Worm (Caenorhabditis elegans): Measurements from ENCODE around the gene best-9.

The best-9 gene

ce11 chrIV:6542962-6543361 is 17.6 kb upstream of the best-9 start:
- TF ChIP-seq nhr-47 (tag; optimal IDR thresholded peaks at IDR 0.05) (peak; percentile 46), ama-1 (optimal IDR thresholded peaks at IDR 0.05) (no peak), zip-4 (GFP tag; optimal IDR thresholded peaks at IDR 0.05) (no peak), C04F5.9 (tag; optimal IDR thresholded peaks at IDR 0.05) (no peak), sox-4 (tag; optimal IDR thresholded peaks at IDR 0.05) (no peak), nhr-77 (tag; optimal IDR thresholded peaks at IDR 0.05) (no peak), grh-1 (GFP tag; IDR thresholded peaks at IDR 0.05) (no peak), mab-9 (GFP tag; IDR thresholded peaks at IDR 0.05) (0 out of 2 replicates have a peak, but pooled peaks have one; percentile 25), unc-30 (tag; optimal IDR thresholded peaks at IDR 0.05) (no peak), efl-1 (optimal IDR thresholded peaks at IDR 0.05) (peak in 1 of 2 experiments; percentile 12), efl-1 (GFP tag; optimal IDR thresholded peaks at IDR 0.05 in 1 of 2) (no peak), vab-15 (tag; optimal IDR thresholded peaks at IDR 0.05) (no peak), snpc-4 (tag; optimal IDR thresholded peaks at IDR 0.05) (no peak), lin-14 (GFP tag; optimal IDR thresholded peaks at IDR 0.05) (peak; percentile 67), aha-1 (tag; optimal IDR thresholded peaks at IDR 0.05) (no peak), dpl-1 (GFP tag; optimal IDR thresholded peaks at IDR 0.05) (no peak), ceh-8 (GFP tag; optimal IDR thresholded peaks at IDR 0.05) (no peak), mep-1 (tag; optimal IDR thresholded peaks at IDR 0.05) (peak; percentile 6), snu-23 (GFP tag; optimal IDR thresholded peaks at IDR 0.05) (no peak), alr-1 (tag; optimal IDR thresholded peaks at IDR 0.05; ENCODE audit: borderline replicate concordance) (no peak), ets-5 (GFP tag; IDR thresholded peaks at IDR 0.05) (no peak), ceh-88 (GFP tag; IDR thresholded peaks at IDR 0.05) (no peak), nhr-84 (tag; optimal IDR thresholded peaks at IDR 0.05) (no peak), nhr-20 (tag; optimal IDR thresholded peaks at IDR 0.05) (no peak), lin-13 (GFP tag; optimal IDR thresholded peaks at IDR 0.05) (no peak), fkh-10 (GFP tag; optimal IDR thresholded peaks at IDR 0.05) (no peak), tbx-2 (tag; optimal IDR thresholded peaks at IDR 0.05) (no peak), C16A3.4 (tag; optimal IDR thresholded peaks at IDR 0.05) (no peak), ces-1 (GFP tag; optimal IDR thresholded peaks at IDR 0.05) (no peak), nhr-71 (tag; optimal IDR thresholded peaks at IDR 0.05) (peak; percentile 43), ceh-90 (tag; optimal IDR thresholded peaks at IDR 0.05) (no peak), nhr-11 (tag; optimal IDR thresholded peaks at IDR 0.05) (no peak), fkh-8 (tag; optimal IDR thresholded peaks at IDR 0.05) (peak; percentile 79), unc-86 (tag; optimal IDR thresholded peaks at IDR 0.05) (no peak), lin-35 (GFP tag; optimal IDR thresholded peaks at IDR 0.05) (no peak), xbp-1 (tag; optimal IDR thresholded peaks at IDR 0.05) (no peak)

DNA sequence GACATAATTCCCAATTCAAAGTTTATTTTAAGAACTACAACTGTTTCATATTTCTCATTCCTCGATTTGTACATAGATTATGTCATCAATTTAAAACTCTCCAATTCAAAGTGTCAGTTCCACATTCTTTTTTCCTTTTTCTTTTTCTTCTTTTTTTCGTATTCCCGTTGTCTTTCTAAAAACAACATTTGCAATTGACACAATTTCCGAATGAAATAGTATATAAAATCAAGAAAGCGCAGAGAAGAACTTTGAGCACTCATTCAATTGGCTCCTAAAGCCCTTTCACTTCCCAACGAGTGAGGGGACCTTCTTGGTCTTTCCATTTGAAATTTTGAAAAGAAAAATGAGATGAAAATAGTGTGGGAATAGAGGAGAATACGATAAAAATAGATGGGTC is 13.1 kb upstream of the best-9 start:
- TF ChIP-seq ceh-88 (GFP tag; IDR thresholded peaks at IDR 0.05), result no peak
- TF ChIP-seq nhr-84 (tag; optimal IDR thresholded peaks at IDR 0.05), result no peak
- no peak for TF ChIP-seq ceh-8 (GFP tag; optimal IDR thresholded peaks at IDR 0.05)
- TF ChIP-seq efl-3 (GFP tag; optimal IDR thresholded peaks at IDR 0.05), result no peak
- no peak for TF ChIP-seq egl-27 (tag; optimal IDR thresholded peaks at IDR 0.05)
- TF ChIP-seq dsc-1 (tag; optimal IDR thresholded peaks at IDR 0.05), result no peak
- no peak for TF ChIP-seq fkh-8 (tag; optimal IDR thresholded peaks at IDR 0.05)
- TF ChIP-seq fkh-10 (GFP tag; optimal IDR thresholded peaks at IDR 0.05), result peak; percentile 56
- TF ChIP-seq mab-9 (GFP tag; IDR thresholded peaks at IDR 0.05), result no peak
- no peak for TF ChIP-seq hpl-2 (GFP tag; optimal IDR thresholded peaks at IDR 0.05)
- no peak for TF ChIP-seq pax-3 (tag; optimal IDR thresholded peaks at IDR 0.05)
- TF ChIP-seq snpc-4 (tag; optimal IDR thresholded peaks at IDR 0.05), result no peak
- peak; percentile 56 for TF ChIP-seq lin-14 (GFP tag; optimal IDR thresholded peaks at IDR 0.05)
- TF ChIP-seq lin-35 (GFP tag; optimal IDR thresholded peaks at IDR 0.05), result no peak
- TF ChIP-seq vab-15 (tag; optimal IDR thresholded peaks at IDR 0.05), result no peak
- peak in 1 of 2 experiments; percentile 3 for TF ChIP-seq efl-1 (optimal IDR thresholded peaks at IDR 0.05)
- TF ChIP-seq efl-1 (GFP tag; optimal IDR thresholded peaks at IDR 0.05 in 1 of 2), result no peak
- TF ChIP-seq jun-1 (tag; optimal IDR thresholded peaks at IDR 0.05), result no peak

Measured in whole organism, L1 larva.